Fruit fly (Drosophila melanogaster): Measurements from ENCODE around the gene CG34015.

Gene CG34015

DNA sequence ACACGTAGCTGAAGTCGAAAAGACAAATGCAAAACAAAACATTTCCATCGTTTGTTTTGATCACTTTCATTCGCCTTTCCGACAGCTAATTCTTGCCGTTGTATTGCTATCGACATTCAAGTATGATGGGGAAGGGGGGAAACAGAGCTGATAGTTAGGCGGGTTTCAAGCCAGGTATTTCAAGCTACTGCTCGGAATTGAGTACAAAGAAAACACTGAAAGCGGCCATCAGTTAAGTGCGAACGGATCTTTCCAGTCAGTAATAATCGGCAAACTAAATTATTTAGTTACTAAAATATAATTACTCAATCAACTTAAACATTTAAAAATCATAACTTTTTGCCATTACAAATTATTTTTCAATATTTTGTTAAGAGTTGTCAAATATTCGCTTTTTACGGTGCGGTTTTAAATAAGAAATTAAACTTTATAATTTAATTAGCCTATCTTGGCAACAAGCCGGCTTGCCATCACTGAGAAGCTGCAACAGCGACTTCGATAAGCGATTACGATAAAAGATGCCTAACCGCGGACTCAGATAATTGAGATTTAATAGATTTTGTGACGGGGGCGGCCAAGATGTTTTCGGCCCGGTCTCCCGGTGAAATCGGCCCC is 20.2 kb downstream of the CG34015 start (continued):
- TF ChIP-seq CG4820 (GFP tag; optimal IDR thresholded peaks at IDR 0.05): no peak
- TF ChIP-seq CG17829 (tag; optimal IDR thresholded peaks at IDR 0.05): peak; percentile 34
- TF ChIP-seq lilli (GFP tag; optimal IDR thresholded peaks at IDR 0.05): peak; percentile 7
- TF ChIP-seq CG4707 (GFP tag; optimal IDR thresholded peaks at IDR 0.05): no peak
- TF ChIP-seq al (GFP tag; IDR thresholded peaks at IDR 0.05): no peak
- TF ChIP-seq Ssrp (tag; optimal IDR thresholded peaks at IDR 0.05): peak; percentile 11
- no peak for TF ChIP-seq toy (GFP tag; IDR thresholded peaks at IDR 0.05)
- TF ChIP-seq CG7556 (GFP tag; optimal IDR thresholded peaks at IDR 0.05): no peak
- peak; percentile 38 for TF ChIP-seq CG9727 (GFP tag; optimal IDR thresholded peaks at IDR 0.05)
- TF ChIP-seq CG14860 (GFP tag; IDR thresholded peaks at IDR 0.05; ENCODE audit: partially characterized antibody): no peak
- TF ChIP-seq dm (GFP tag; optimal IDR thresholded peaks at IDR 0.05): no peak
- no peak for TF ChIP-seq CG14965 (GFP tag; optimal IDR thresholded peaks at IDR 0.05; ENCODE audit: borderline replicate concordance)
- no peak for TF ChIP-seq CG10321 (GFP tag; IDR thresholded peaks at IDR 0.05)
- TF ChIP-seq Myb (GFP tag; optimal IDR thresholded peaks at IDR 0.05): no peak
- TF ChIP-seq ato (GFP tag; IDR thresholded peaks at IDR 0.05; ENCODE audit: partially characterized antibody): no peak
- peak; percentile 14 for TF ChIP-seq Fer1 (GFP tag; optimal IDR thresholded peaks at IDR 0.05)
- TF ChIP-seq mirr (GFP tag; optimal IDR thresholded peaks at IDR 0.05): no peak
- no peak for TF ChIP-seq CG6254 (GFP tag; optimal IDR thresholded peaks at IDR 0.05)
- TF ChIP-seq Xrp1 (GFP tag; IDR thresholded peaks at IDR 0.05): 0 out of 2 replicates have a peak, but pooled peaks have one; percentile 10
- TF ChIP-seq emc (GFP tag; optimal IDR thresholded peaks at IDR 0.05): no peak
- no peak for TF ChIP-seq bbx (GFP tag; IDR thresholded peaks at IDR 0.05; ENCODE audit: partially characterized antibody)
- TF ChIP-seq dysf (GFP tag; IDR thresholded peaks at IDR 0.05): 0 out of 3 replicates have a peak, but pooled peaks have one; percentile 15
- no peak for TF ChIP-seq Atf6 (GFP tag; IDR thresholded peaks at IDR 0.05)
- no peak for TF ChIP-seq CG13894 (tag; optimal IDR thresholded peaks at IDR 0.05)
- TF ChIP-seq CG1602 (GFP tag; optimal IDR thresholded peaks at IDR 0.05): no peak
- no peak for TF ChIP-seq unpg (GFP tag; optimal IDR thresholded peaks at IDR 0.05)
- no peak for TF ChIP-seq E2f2 (GFP tag; IDR thresholded peaks at IDR 0.05)
- peak; percentile 46 for TF ChIP-seq CG2712 (tag; optimal IDR thresholded peaks at IDR 0.05)
- no peak for TF ChIP-seq Optix (GFP tag; IDR thresholded peaks at IDR 0.05)
- TF ChIP-seq Bdp1 (GFP tag; optimal IDR thresholded peaks at IDR 0.05): no peak

DNA sequence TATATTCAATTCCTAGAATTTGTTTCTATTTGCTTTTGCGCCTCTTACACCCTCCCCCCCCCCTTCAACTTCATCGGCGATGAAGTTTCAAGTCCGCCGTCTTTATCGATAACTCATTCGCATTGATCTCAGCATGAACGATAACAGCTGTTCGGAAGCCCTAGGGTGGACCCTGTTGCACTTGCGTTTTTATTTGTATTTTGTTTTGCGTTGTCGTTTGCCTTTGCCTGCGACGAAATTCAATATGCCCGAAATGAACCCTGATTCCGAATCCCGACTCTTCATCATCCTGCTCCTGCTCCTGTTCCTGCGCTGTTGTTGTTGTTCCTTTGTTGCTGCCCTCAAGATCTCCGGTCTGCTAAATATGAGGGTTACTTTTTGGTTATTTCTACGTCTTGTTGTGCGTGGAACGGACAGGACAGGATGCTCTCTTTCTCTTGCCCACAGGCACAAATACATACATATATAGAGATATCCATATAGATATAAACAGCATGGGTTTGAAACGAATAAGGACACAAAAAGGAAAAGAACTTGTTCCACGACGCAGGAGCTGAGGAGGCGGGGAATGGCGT is 21.5 kb downstream of the CG34015 start:
- TF ChIP-seq pros (GFP tag; optimal IDR thresholded peaks at IDR 0.05): peak; percentile 88
- TF ChIP-seq nom (GFP tag; optimal IDR thresholded peaks at IDR 0.05): peak; percentile 51
- TF ChIP-seq Stat92E (GFP tag; optimal IDR thresholded peaks at IDR 0.05): peak in 1 of 3 experiments; percentile 13
- TF ChIP-seq CG10543 (GFP tag; optimal IDR thresholded peaks at IDR 0.05): no peak
- peak; percentile 68 for TF ChIP-seq crol (GFP tag; IDR thresholded peaks at IDR 0.05)
- TF ChIP-seq CG8924 (tag; optimal IDR thresholded peaks at IDR 0.05): peak; percentile 6
- TF ChIP-seq dmrt99B (tag; optimal IDR thresholded peaks at IDR 0.05): peak; percentile 8
- TF ChIP-seq Fer3 (tag; optimal IDR thresholded peaks at IDR 0.05): no peak
- TF ChIP-seq CG34422 (GFP tag; IDR thresholded peaks at IDR 0.05): no peak
- TF ChIP-seq tgo (GFP tag; IDR thresholded peaks at IDR 0.05): no peak
- TF ChIP-seq grau (tag; optimal IDR thresholded peaks at IDR 0.05): peak; percentile 12
- 0 out of 3 replicates have a peak, but pooled peaks have one; percentile 36 for TF ChIP-seq so (GFP tag; IDR thresholded peaks at IDR 0.05)
- TF ChIP-seq Med (GFP tag): peak; percentile 69
- TF ChIP-seq CG15514 (GFP tag; optimal IDR thresholded peaks at IDR 0.05): peak; percentile 1
- TF ChIP-seq CG12391 (tag; optimal IDR thresholded peaks at IDR 0.05): peak; percentile 4
- TF ChIP-seq Dad (GFP tag; optimal IDR thresholded peaks at IDR 0.05): no peak
- no peak for TF ChIP-seq abd-A (tag; optimal IDR thresholded peaks at IDR 0.05)
- TF ChIP-seq sr (GFP tag; IDR thresholded peaks at IDR 0.05): no peak
- TF ChIP-seq Bteb2 (GFP tag; optimal IDR thresholded peaks at IDR 0.05): no peak
- peak; percentile 47 for TF ChIP-seq Dref (GFP tag; IDR thresholded peaks at IDR 0.05)
- no peak for TF ChIP-seq dm (GFP tag; optimal IDR thresholded peaks at IDR 0.05)
